Fruit fly (Drosophila melanogaster) whole organism, prepupa: ENCODE results near the gene Hmbs.

ENCODE experiments used
- CG10631 ChIP-seq: fragments of 200-800 bp; sonication (Bioruptor generic); optimal IDR thresholded peaks from 2 replicates; lab custom pipeline; 2016; ENCODE audit warnings: missing biosample characterization, missing genetic modification characterization
- CG10669 ChIP-seq: fragments of 200-800 bp; sonication (Bioruptor generic); optimal IDR thresholded peaks from 3 replicates; lab custom pipeline; 2018; ENCODE audit warnings: missing biosample characterization, mild to moderate bottlenecking, missing genetic modification characterization, moderate library complexity
- CG11294 ChIP-seq: fragments of 200-800 bp; sonication (Bioruptor generic); IDR thresholded peaks from 2 replicates; pipeline ENCODE4 v1.3.6; 2022; ENCODE audit warnings: missing biosample characterization, missing genetic modification characterization
- CG11762 ChIP-seq: fragments of 200-800 bp; sonication (Bioruptor generic); optimal IDR thresholded peaks from 3 replicates; lab custom pipeline; 2016; ENCODE audit warnings: missing biosample characterization, missing genetic modification characterization; ENCODE audit not compliant: insufficient read depth
- CG11902 ChIP-seq: fragments of 200-800 bp; sonication (Bioruptor generic); optimal IDR thresholded peaks from 3 replicates; lab custom pipeline; 2016; ENCODE audit warnings: missing biosample characterization, missing genetic modification characterization
- CG15336 ChIP-seq: fragments of 200-800 bp; sonication (Bioruptor generic); IDR thresholded peaks from 2 replicates; pipeline ENCODE4 v1.3.6; 2022; ENCODE audit warnings: missing biosample characterization, missing genetic modification characterization
- CG1621 ChIP-seq: fragments of 200-800 bp; sonication (Bioruptor generic); optimal IDR thresholded peaks from 3 replicates; lab custom pipeline; 2018; ENCODE audit warnings: missing biosample characterization, mild to moderate bottlenecking, missing genetic modification characterization
- CG3032 ChIP-seq: fragments of 200-800 bp; optimal IDR thresholded peaks from 2 replicates; lab custom pipeline; 2019; ENCODE audit warnings: missing biosample characterization, mild to moderate bottlenecking, missing genetic modification characterization, moderate library complexity
- CG31627 ChIP-seq: fragments of 200-800 bp; sonication (Bioruptor generic); optimal IDR thresholded peaks from 3 replicates; lab custom pipeline; 2016; ENCODE audit warnings: missing biosample characterization, missing genetic modification characterization
- CG32006 ChIP-seq: fragments of 200-800 bp; sonication (Bioruptor generic); optimal IDR thresholded peaks from 3 replicates; lab custom pipeline; 2017; ENCODE audit warnings: missing biosample characterization, mild to moderate bottlenecking, missing genetic modification characterization
- CG34406 ChIP-seq: fragments of 200-800 bp; sonication (Bioruptor generic); optimal IDR thresholded peaks from 3 replicates; lab custom pipeline; 2016; ENCODE audit warnings: missing biosample characterization, missing genetic modification characterization
- CG3919 ChIP-seq: fragments of 200-800 bp; sonication (Bioruptor generic); optimal IDR thresholded peaks from 3 replicates; lab custom pipeline; 2016; ENCODE audit warnings: missing biosample characterization, missing genetic modification characterization
- CG4318 ChIP-seq: fragments of 200-800 bp; sonication (Bioruptor generic); optimal IDR thresholded peaks from 3 replicates; lab custom pipeline; 2017; ENCODE audit warnings: missing biosample characterization, mild to moderate bottlenecking, missing genetic modification characterization
- CG6163 ChIP-seq: fragments of 200-800 bp; sonication (Bioruptor generic); IDR thresholded peaks from 3 replicates; pipeline ENCODE4 v1.3.6; 2022; ENCODE audit warnings: missing biosample characterization, missing genetic modification characterization
- CG6808 ChIP-seq: fragments of 200-800 bp; sonication (Bioruptor generic); optimal IDR thresholded peaks from 3 replicates; lab custom pipeline; 2017; ENCODE audit warnings: missing biosample characterization, missing genetic modification characterization, mild to moderate bottlenecking, moderate library complexity, missing genetic modification reagents
- CG7368 ChIP-seq: fragments of 200-800 bp; sonication (Bioruptor generic); optimal IDR thresholded peaks from 3 replicates; lab custom pipeline; 2016; ENCODE audit warnings: missing biosample characterization, missing genetic modification characterization
- CG8119 ChIP-seq: fragments of 200-800 bp; sonication (Bioruptor generic); IDR thresholded peaks from 3 replicates; pipeline ENCODE4 v1.3.6; 2022; ENCODE audit warnings: missing biosample characterization, missing genetic modification characterization
- CG8319 ChIP-seq: fragments of 200-800 bp; sonication (Bioruptor generic); optimal IDR thresholded peaks from 3 replicates; lab custom pipeline; 2016; ENCODE audit warnings: missing biosample characterization, missing genetic modification characterization
- CG8632 ChIP-seq: fragments of 200-800 bp; sonication (Bioruptor generic); optimal IDR thresholded peaks from 3 replicates; lab custom pipeline; 2016; ENCODE audit warnings: missing biosample characterization, missing genetic modification characterization
- CG9139 ChIP-seq: fragments of 200-800 bp; sonication (Bioruptor generic); optimal IDR thresholded peaks from 3 replicates; lab custom pipeline; 2017; ENCODE audit warnings: missing biosample characterization, mild to moderate bottlenecking, missing genetic modification characterization
- Eip75B ChIP-seq: fragments of 200-800 bp; sonication (Bioruptor generic); optimal IDR thresholded peaks from 3 replicates; lab custom pipeline; 2016; ENCODE audit warnings: missing biosample characterization, missing genetic modification characterization
- Eip78C ChIP-seq: fragments of 200-800 bp; sonication (Bioruptor generic); peaks from one replicate; lab custom pipeline; 2016; ENCODE audit warnings: missing biosample characterization, missing genetic modification characterization
- Ets21C ChIP-seq: fragments of 200-800 bp; sonication (Bioruptor generic); optimal IDR thresholded peaks from 3 replicates; lab custom pipeline; 2016; ENCODE audit warnings: missing biosample characterization, missing genetic modification characterization
- Ets96B ChIP-seq: fragments of 200-800 bp; optimal IDR thresholded peaks from 2 replicates; lab custom pipeline; 2019; ENCODE audit warnings: missing biosample characterization, mild to moderate bottlenecking, missing genetic modification characterization, moderate library complexity
- Gug ChIP-seq: fragments of 200-800 bp; sonication (Bioruptor generic); IDR thresholded peaks from 2 replicates; pipeline ENCODE4 v1.3.6; 2022; ENCODE audit warnings: missing biosample characterization, missing genetic modification characterization
- Hr38 ChIP-seq: sonication (Bioruptor generic); optimal IDR thresholded peaks from 2 replicates; lab custom pipeline; 2016; ENCODE audit warnings: missing biosample characterization, missing genetic modification characterization
- Hr4 ChIP-seq: fragments of 200-800 bp; sonication (Bioruptor generic); optimal IDR thresholded peaks from 3 replicates; lab custom pipeline; 2016; ENCODE audit warnings: missing biosample characterization, missing genetic modification characterization
- Lpt ChIP-seq: fragments of 200-800 bp; sonication (Bioruptor generic); optimal IDR thresholded peaks from 3 replicates; lab custom pipeline; 2016; ENCODE audit warnings: missing biosample characterization, missing genetic modification characterization
- Met ChIP-seq: fragments of 200-800 bp; sonication (Bioruptor generic); optimal IDR thresholded peaks from 3 replicates; lab custom pipeline; 2016; ENCODE audit warnings: missing biosample characterization, missing genetic modification characterization
- Smox ChIP-seq: fragments of 200-800 bp; sonication (Bioruptor generic); optimal IDR thresholded peaks from 3 replicates; lab custom pipeline; 2016; ENCODE audit warnings: missing biosample characterization, missing genetic modification characterization
- Sox15 ChIP-seq: fragments of 200-800 bp; sonication (Bioruptor generic); optimal IDR thresholded peaks from 3 replicates; lab custom pipeline; 2016; ENCODE audit warnings: missing biosample characterization, missing genetic modification characterization
- achi ChIP-seq: fragments of 200-800 bp; sonication (Bioruptor generic); optimal IDR thresholded peaks from 3 replicates; lab custom pipeline; 2016; ENCODE audit warnings: missing biosample characterization, missing genetic modification characterization
- acj6 ChIP-seq: fragments of 200-800 bp; sonication (Bioruptor generic); optimal IDR thresholded peaks from 3 replicates; lab custom pipeline; 2016; ENCODE audit warnings: missing biosample characterization, missing genetic modification characterization
- cyc ChIP-seq: fragments of 200-800 bp; sonication (Bioruptor generic); optimal IDR thresholded peaks from 3 replicates; lab custom pipeline; 2016; ENCODE audit warnings: missing biosample characterization, missing genetic modification characterization
- dac ChIP-seq: fragments of 200-800 bp; sonication (Bioruptor generic); optimal IDR thresholded peaks from 2 replicates; lab custom pipeline; 2017; ENCODE audit warnings: missing biosample characterization, mild to moderate bottlenecking, missing genetic modification characterization
- dsx ChIP-seq: fragments of 200-800 bp; optimal IDR thresholded peaks from 3 replicates; lab custom pipeline; 2019; ENCODE audit warnings: missing biosample characterization, mild to moderate bottlenecking, missing genetic modification characterization, moderate library complexity; ENCODE audit not compliant: poor library complexity, severe bottlenecking
- eg ChIP-seq: fragments of 200-800 bp; sonication (Bioruptor generic); IDR thresholded peaks from 3 replicates; pipeline ENCODE4 v1.3.6; 2022; ENCODE audit warnings: missing biosample characterization, missing genetic modification characterization
- esn ChIP-seq: fragments of 200-800 bp; sonication (Bioruptor generic); optimal IDR thresholded peaks from 2 replicates; lab custom pipeline; 2016; ENCODE audit warnings: missing biosample characterization, mild to moderate bottlenecking, missing genetic modification characterization, moderate library complexity
- fd59A ChIP-seq: fragments of 200-800 bp; sonication (Bioruptor generic); optimal IDR thresholded peaks from 2 replicates; lab custom pipeline; 2017; ENCODE audit warnings: missing biosample characterization, mild to moderate bottlenecking, missing genetic modification characterization, missing genetic modification reagents
- fd85E ChIP-seq: fragments of 200-800 bp; sonication (Bioruptor generic); optimal IDR thresholded peaks from 3 replicates; lab custom pipeline; 2016; ENCODE audit warnings: missing biosample characterization, missing genetic modification characterization
- fkh ChIP-seq: fragments of 200-800 bp; sonication (Bioruptor generic); optimal IDR thresholded peaks from 3 replicates; lab custom pipeline; 2017; ENCODE audit warnings: missing biosample characterization, mild to moderate bottlenecking, missing genetic modification characterization, moderate library complexity
- lz ChIP-seq: fragments of 200-800 bp; sonication (Bioruptor generic); optimal IDR thresholded peaks from 3 replicates; lab custom pipeline; 2016; ENCODE audit warnings: missing biosample characterization, missing genetic modification characterization
- net ChIP-seq: fragments of 200-800 bp; sonication (Bioruptor generic); optimal IDR thresholded peaks from 3 replicates; lab custom pipeline; 2016; ENCODE audit warnings: missing biosample characterization, missing genetic modification characterization
- pdm3 ChIP-seq: fragments of 200-800 bp; sonication (Bioruptor generic); optimal IDR thresholded peaks from 3 replicates; lab custom pipeline; 2016; ENCODE audit warnings: missing biosample characterization, missing genetic modification characterization
- salr ChIP-seq, 2 experiments: fragments of 200-800 bp; sonication (Bioruptor generic); optimal IDR thresholded peaks; 3 replicates each; lab custom pipeline; 2016 to 2018; ENCODE audit warnings: missing biosample characterization in 2 of 2, missing genetic modification characterization in 2 of 2, mild to moderate bottlenecking in 1 of 2
- ss ChIP-seq, 2 experiments: fragments of 200-800 bp; sonication (Bioruptor generic); optimal IDR thresholded peaks; 2 replicates in 1 of 2; 3 replicates in 1 of 2; lab custom pipeline; 2017 to 2018; ENCODE audit warnings: mild to moderate bottlenecking in 2 of 2, missing biosample characterization in 2 of 2, missing genetic modification characterization in 2 of 2, moderate library complexity in 1 of 2
- topi ChIP-seq: fragments of 200-800 bp; sonication (Bioruptor generic); optimal IDR thresholded peaks from 3 replicates; lab custom pipeline; 2016; ENCODE audit warnings: missing biosample characterization, missing genetic modification characterization

Gene Hmbs

DNA sequence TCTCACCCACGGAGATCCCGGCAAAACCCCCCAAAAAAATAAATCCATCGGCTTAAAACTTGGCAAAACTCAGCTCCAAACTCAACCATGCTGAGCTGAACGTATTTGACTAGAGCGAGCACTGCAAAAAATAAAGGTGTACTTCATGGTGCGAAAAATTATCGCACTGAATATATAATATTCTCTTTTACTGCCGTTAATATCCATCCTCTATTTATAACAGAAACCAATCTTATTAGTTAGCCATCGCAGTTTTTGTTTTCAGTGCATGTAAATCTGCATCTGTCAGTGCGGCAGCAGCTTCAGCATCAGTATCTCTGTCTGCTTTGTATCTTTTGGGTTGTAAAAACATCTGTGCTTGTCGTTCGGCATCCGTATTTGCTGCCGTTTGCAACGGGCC lies 36.2 kb downstream of the Hmbs start (continued):
- TF ChIP-seq CG11294 (GFP tag; lab: Robert Waterston, UW) (0 out of 2 replicates have a peak, but pooled peaks have one; percentile 18), CG31627 (GFP tag; lab: Kevin White, UChicago) (peak; percentile 36), Hr4 (GFP tag; lab: Kevin White, UChicago) (peak; percentile 81), CG4318 (GFP tag; lab: Kevin White, UChicago) (peak; percentile 45), CG6808 (no peak), CG8119 (GFP tag; lab: Robert Waterston, UW) (peak; percentile 78), CG11902 (GFP tag; lab: Kevin White, UChicago) (no peak), cyc (GFP tag; lab: Kevin White, UChicago) (no peak), CG6163 (GFP tag; lab: Robert Waterston, UW) (peak; percentile 68; the same call in 2 of the 3 replicates), Sox15 (peak; percentile 11), fd85E (GFP tag; lab: Kevin White, UChicago) (no peak), CG34406 (GFP tag; lab: Kevin White, UChicago) (peak; percentile 27), Gug (GFP tag; lab: Robert Waterston, UW) (no peak), Hr38 (GFP tag; lab: Kevin White, UChicago) (no peak), achi (peak; percentile 31), CG10669 (GFP tag; lab: Kevin White, UChicago) (peak; percentile 17), fkh (GFP tag; lab: Kevin White, UChicago) (no peak), net (GFP tag; lab: Kevin White, UChicago) (peak; percentile 53), Ets21C (GFP tag; lab: Kevin White, UChicago) (no peak), CG7368 (GFP tag; lab: Kevin White, UChicago) (no peak), salr (GFP tag; optimal IDR thresholded peaks at IDR 0.05; lab: Kevin White, UChicago) (no peak), CG15336 (GFP tag; lab: Robert Waterston, UW) (peak; percentile 82)
- TF ChIP-seq, all 60 proteins: peak for 35

DNA sequence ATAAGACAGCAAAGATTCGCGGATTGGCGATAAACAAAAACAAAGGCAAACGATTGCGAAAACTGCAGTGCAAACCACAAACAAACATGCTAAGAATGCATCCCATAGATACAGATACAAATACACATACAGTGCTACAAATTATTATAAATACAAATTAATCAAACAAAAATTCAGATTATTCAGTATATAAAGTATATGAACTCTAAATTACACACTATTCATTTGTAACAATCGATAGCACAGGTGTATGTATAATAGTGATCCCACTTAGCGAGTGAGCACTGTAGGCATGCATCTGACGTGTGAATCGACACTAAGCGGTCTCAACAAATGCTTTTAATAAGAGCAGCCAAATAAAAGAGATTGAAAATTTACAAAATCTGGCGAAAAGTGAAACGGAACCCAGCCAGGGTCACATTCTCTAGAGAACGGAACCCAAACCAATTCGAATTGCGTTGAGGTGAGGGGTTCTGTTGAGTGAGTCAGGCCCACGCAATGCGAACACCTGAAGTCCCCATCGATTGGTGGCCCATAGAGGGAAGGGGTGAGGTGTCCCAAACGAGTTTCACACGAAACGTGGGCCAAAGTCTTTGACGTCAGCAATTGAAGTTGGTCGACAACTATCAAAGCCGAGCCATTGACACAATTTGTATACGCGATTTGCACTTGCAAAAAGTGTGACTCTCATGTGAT lies 39.9 kb downstream of the Hmbs start:
- TF ChIP-seq Lpt (GFP tag; lab: Kevin White, UChicago) (peak; percentile 29), CG6163 (GFP tag; lab: Robert Waterston, UW) (peak; percentile 82), CG8632 (peak; percentile 68), CG11902 (GFP tag; lab: Kevin White, UChicago) (no peak), ss (GFP tag; optimal IDR thresholded peaks at IDR 0.05; lab: Kevin White, UChicago) (no peak), Hr38 (GFP tag; lab: Kevin White, UChicago) (no peak), CG8119 (GFP tag; lab: Robert Waterston, UW) (peak; percentile 75), cyc (GFP tag; lab: Kevin White, UChicago) (no peak), salr (GFP tag; optimal IDR thresholded peaks at IDR 0.05; lab: Kevin White, UChicago) (peak in 1 of 2 experiments; percentile 57), Met (peak; percentile 76), lz (GFP tag; lab: Kevin White, UChicago) (peak; percentile 67), esn (GFP tag; lab: Kevin White, UChicago) (peak; percentile 73), acj6 (GFP tag; lab: Kevin White, UChicago) (peak; percentile 74), eg (GFP tag; lab: Robert Waterston, UW) (peak; percentile 75), CG15336 (GFP tag; lab: Robert Waterston, UW) (peak; percentile 80), dsx (GFP tag; lab: Kevin White, UChicago) (no peak), net (GFP tag; lab: Kevin White, UChicago) (peak; percentile 66), Eip78C (peak; percentile 90), dac (GFP tag; lab: Kevin White, UChicago) (peak; percentile 52), fd59A (peak; percentile 12), Smox (GFP tag; lab: Kevin White, UChicago) (peak; percentile 73), CG11762 (GFP tag; lab: Kevin White, UChicago) (no peak), CG9139 (no peak), CG3919 (peak; percentile 46), pdm3 (GFP tag; lab: Kevin White, UChicago) (peak; percentile 74), CG8319 (GFP tag; lab: Kevin White, UChicago) (no peak), Ets96B (tag; lab: Kevin White, UChicago) (peak; percentile 10), CG1621 (peak; percentile 10), CG11294 (GFP tag; lab: Robert Waterston, UW) (peak; percentile 44; the same call in 1 of the 2 replicates), Ets21C (GFP tag; lab: Kevin White, UChicago) (peak; percentile 25), fd85E (GFP tag; lab: Kevin White, UChicago) (no peak), achi (peak; percentile 48), CG10631 (GFP tag; lab: Kevin White, UChicago) (peak; percentile 55), topi (GFP tag; lab: Kevin White, UChicago) (peak; percentile 37), Eip75B (GFP tag; lab: Kevin White, UChicago) (peak; percentile 45), CG3032 (tag; lab: Kevin White, UChicago) (peak; percentile 28), CG32006 (GFP tag; lab: Kevin White, UChicago) (peak; percentile 79)
